Fruit fly (Drosophila melanogaster) S2 (cell line): ENCODE data around the gene CG7218.

Experiments used
- CG8478 ChIP-seq: fragments of >200 bp; optimal IDR thresholded peaks from 2 replicates; lab custom pipeline; 2018
- CTCF ChIP-seq, 2 experiments: fragments of >200 bp; optimal IDR thresholded peaks; 2 replicates each; lab custom pipeline; 2018

dm6 chr3R:18157459-18157858 is 6.7 kb downstream of the CG7218 start:
- TF ChIP-seq CG8478 (lab: Kevin White, UChicago) = no peak
- TF ChIP-seq CTCF (optimal IDR thresholded peaks at IDR 0.05; lab: Kevin White, UChicago) = no peak
